Fruit fly (Drosophila melanogaster): ENCODE measurements around the gene CG44000.

- TF ChIP-seq psq (optimal IDR thresholded peaks at IDR 0.05) (no peak), ttk (optimal IDR thresholded peaks at IDR 0.05) (no peak), insv (optimal IDR thresholded peaks at IDR 0.05) (no peak), h (optimal IDR thresholded peaks at IDR 0.05) (no peak), Sin3A (optimal IDR thresholded peaks at IDR 0.05) (no peak), Myc (optimal IDR thresholded peaks at IDR 0.05) (no peak)
Measured at dm6 chr2L:5092145-5092544, 49.1 kb downstream of the CG44000 start.

Measured in Kc167 (cell line).